Fruit fly (Drosophila melanogaster): ENCODE data around the gene SMC3.
A peak's percentile ranks its signal among the peaks of the same experiment; 100 is the strongest.

The SMC3 gene

DNA sequence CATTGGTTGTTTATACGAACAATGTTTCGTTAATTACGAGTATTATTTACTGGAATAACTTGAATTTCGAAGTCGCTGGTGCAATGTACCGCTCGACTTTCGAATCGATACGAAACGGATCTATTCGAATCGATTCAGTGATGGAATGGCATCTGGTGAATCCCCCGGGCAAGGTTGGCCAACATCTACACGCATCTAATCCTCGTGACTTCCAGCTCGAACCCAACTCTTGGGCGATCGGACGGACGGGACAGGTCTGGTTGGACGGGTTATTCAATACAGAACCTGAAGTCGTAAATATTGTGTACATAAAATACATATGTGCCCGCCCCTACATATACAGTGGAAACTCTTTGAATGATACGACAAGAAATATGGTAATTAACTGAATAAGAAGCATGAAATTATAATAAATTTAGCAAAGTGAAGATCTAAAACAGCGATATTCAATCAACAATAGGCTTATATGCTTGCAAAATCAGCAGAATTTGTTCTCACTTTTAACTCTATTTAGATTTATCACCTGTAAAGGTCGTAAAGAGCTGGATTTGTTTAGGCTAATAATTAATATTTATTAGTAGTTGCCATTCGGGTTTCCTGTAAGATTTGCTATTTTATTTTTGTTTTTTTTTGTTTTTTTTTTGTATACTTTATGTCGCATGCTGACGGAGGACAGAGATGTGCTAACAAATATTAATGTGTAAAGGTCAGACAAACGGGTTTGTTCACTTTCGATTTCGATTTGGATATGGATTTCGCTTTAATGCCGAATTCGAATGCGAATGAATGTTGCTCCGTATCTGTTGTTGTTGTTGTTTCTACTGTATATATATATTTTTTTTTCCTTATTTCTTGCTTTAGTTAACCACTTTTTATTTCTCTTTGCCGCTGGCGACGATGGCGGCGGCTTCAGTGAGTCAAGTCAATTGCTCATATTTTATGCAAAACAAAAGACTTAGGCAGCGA, 23.8 kb upstream of the SMC3 start:
- no peak for TF ChIP-seq ovo (GFP tag; optimal IDR thresholded peaks at IDR 0.05)
- TF ChIP-seq cnc (optimal IDR thresholded peaks at IDR 0.05), result no peak
- no peak for TF ChIP-seq CG7045 (GFP tag; optimal IDR thresholded peaks at IDR 0.05)
- TF ChIP-seq CG1620 (GFP tag; optimal IDR thresholded peaks at IDR 0.05), result no peak
- TF ChIP-seq CG14711 (tag; optimal IDR thresholded peaks at IDR 0.05), result no peak
- TF ChIP-seq Clk (GFP tag; optimal IDR thresholded peaks at IDR 0.05), result no peak
- TF ChIP-seq Crg-1 (GFP tag; optimal IDR thresholded peaks at IDR 0.05), result no peak
- no peak for TF ChIP-seq kay (GFP tag; ENCODE audit: borderline replicate concordance)
- TF ChIP-seq CG12768 (GFP tag; optimal IDR thresholded peaks at IDR 0.05), result no peak
- no peak for TF ChIP-seq pad (GFP tag; optimal IDR thresholded peaks at IDR 0.05)
- no peak for TF ChIP-seq Mnt (GFP tag; optimal IDR thresholded peaks at IDR 0.05)

DNA sequence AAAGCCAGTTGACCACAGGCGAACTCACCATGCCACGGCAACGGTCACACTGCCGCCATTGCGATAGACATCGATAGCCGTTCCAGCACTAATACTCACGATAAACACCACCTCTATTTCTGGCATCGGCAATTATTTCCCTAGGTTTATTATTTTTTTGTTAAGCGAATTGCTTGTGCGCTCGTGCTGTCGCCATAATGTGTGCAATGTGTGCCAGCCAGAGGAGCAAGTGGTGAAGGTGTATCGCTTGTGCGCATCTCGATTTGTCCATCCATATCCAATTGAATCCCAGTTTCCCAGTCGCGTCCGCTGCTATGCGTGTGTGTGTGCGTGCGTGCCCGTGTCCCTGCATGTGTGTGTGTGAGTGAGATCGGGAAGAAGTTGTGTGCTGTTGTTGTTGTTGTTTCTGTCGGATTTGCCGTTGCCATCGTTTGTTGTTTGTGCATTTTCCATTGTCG, 17.4 kb upstream of the SMC3 start, which contains the start of gene mbt:
mbt (plus strand) TSS at position 85 of the 458 bp plus-strand sequence.
- TF ChIP-seq CG5204 (GFP tag; optimal IDR thresholded peaks at IDR 0.05), result no peak
- no peak for TF ChIP-seq kay (GFP tag; ENCODE audit: borderline replicate concordance)
- TF ChIP-seq cic (GFP tag; optimal IDR thresholded peaks at IDR 0.05), result no peak
- TF ChIP-seq CG1620 (GFP tag; optimal IDR thresholded peaks at IDR 0.05), result peak; percentile 31
- peak; percentile 6 for TF ChIP-seq CG33017 (tag; optimal IDR thresholded peaks at IDR 0.05)
- peak; percentile 18 for TF ChIP-seq CG7101 (tag; optimal IDR thresholded peaks at IDR 0.05)
- peak; percentile 42 for TF ChIP-seq pad (GFP tag; optimal IDR thresholded peaks at IDR 0.05)
- peak; percentile 43 for TF ChIP-seq tj (GFP tag; optimal IDR thresholded peaks at IDR 0.05)
- TF ChIP-seq CG11617 (GFP tag; optimal IDR thresholded peaks at IDR 0.05), result peak; percentile 29
- TF ChIP-seq ovo (GFP tag; optimal IDR thresholded peaks at IDR 0.05), result no peak
- TF ChIP-seq Crg-1 (GFP tag; optimal IDR thresholded peaks at IDR 0.05), result peak; percentile 39
- peak; percentile 30 for TF ChIP-seq bab1 (GFP tag; optimal IDR thresholded peaks at IDR 0.05)
- TF ChIP-seq Mnt (GFP tag; optimal IDR thresholded peaks at IDR 0.05), result peak; percentile 51
- TF ChIP-seq CG14711 (tag; optimal IDR thresholded peaks at IDR 0.05), result no peak

DNA sequence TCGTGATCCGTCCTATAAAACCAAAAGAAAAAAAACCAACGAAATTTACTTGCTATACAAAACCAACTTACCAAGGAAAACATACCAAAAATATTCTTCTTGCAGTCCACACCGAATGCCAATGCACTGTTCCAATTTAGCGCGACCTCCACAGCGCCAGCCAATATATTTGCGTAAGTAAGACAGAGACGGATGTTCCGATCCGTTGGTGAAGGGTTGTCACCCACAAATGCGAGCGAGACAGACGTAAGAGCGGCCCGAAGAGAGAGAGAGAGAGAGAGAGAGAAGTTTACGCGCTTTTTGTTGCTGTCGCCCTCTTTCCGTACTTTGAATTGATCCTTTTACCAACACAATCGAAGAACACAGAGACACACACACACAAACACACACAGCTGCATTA, 14.6 kb upstream of the SMC3 start:
- TF ChIP-seq CG7101 (tag; optimal IDR thresholded peaks at IDR 0.05), result no peak
- TF ChIP-seq CG14711 (tag; optimal IDR thresholded peaks at IDR 0.05), result peak; percentile 71
- TF ChIP-seq cnc (optimal IDR thresholded peaks at IDR 0.05), result no peak

DNA sequence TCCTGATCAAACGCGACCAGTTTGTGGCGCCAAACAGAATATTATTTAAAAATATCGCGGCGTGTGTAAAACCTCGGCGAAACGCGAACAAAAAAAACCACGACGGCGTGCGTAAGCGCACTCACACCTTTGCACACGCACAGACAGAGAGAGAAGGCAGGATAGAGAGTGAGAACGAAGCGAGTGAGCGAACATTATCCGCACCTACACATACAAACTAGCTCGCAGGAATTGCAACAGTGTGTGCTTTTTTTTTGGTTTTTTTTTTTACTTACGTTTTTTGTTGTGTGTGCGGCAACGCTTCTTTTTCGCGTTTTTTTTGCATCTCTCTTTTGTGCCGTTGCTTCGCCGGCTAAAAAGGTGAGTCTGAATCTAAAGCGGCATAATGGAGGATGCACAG, 6.5 kb upstream of the SMC3 start:
- TF ChIP-seq CG7101 (tag; optimal IDR thresholded peaks at IDR 0.05) (no peak), Crg-1 (GFP tag; optimal IDR thresholded peaks at IDR 0.05) (no peak), pad (GFP tag; optimal IDR thresholded peaks at IDR 0.05) (no peak), ovo (GFP tag; optimal IDR thresholded peaks at IDR 0.05) (no peak), Mnt (GFP tag; optimal IDR thresholded peaks at IDR 0.05) (no peak), cnc (optimal IDR thresholded peaks at IDR 0.05) (no peak), CG12768 (GFP tag; optimal IDR thresholded peaks at IDR 0.05) (peak; percentile 45), CG7045 (GFP tag; optimal IDR thresholded peaks at IDR 0.05) (no peak), kay (GFP tag; ENCODE audit: borderline replicate concordance) (no peak), CG11617 (GFP tag; optimal IDR thresholded peaks at IDR 0.05) (no peak), toe (GFP tag; optimal IDR thresholded peaks at IDR 0.05) (no peak), cic (GFP tag; optimal IDR thresholded peaks at IDR 0.05) (peak; percentile 77), Hr96 (GFP tag; optimal IDR thresholded peaks at IDR 0.05) (no peak), bab1 (GFP tag; optimal IDR thresholded peaks at IDR 0.05) (no peak), CG33017 (tag; optimal IDR thresholded peaks at IDR 0.05) (no peak), tj (GFP tag; optimal IDR thresholded peaks at IDR 0.05) (peak; percentile 29), CG1620 (GFP tag; optimal IDR thresholded peaks at IDR 0.05) (no peak), Clk (GFP tag; optimal IDR thresholded peaks at IDR 0.05) (no peak), CG5204 (GFP tag; optimal IDR thresholded peaks at IDR 0.05) (no peak), CG14711 (tag; optimal IDR thresholded peaks at IDR 0.05) (no peak)

DNA sequence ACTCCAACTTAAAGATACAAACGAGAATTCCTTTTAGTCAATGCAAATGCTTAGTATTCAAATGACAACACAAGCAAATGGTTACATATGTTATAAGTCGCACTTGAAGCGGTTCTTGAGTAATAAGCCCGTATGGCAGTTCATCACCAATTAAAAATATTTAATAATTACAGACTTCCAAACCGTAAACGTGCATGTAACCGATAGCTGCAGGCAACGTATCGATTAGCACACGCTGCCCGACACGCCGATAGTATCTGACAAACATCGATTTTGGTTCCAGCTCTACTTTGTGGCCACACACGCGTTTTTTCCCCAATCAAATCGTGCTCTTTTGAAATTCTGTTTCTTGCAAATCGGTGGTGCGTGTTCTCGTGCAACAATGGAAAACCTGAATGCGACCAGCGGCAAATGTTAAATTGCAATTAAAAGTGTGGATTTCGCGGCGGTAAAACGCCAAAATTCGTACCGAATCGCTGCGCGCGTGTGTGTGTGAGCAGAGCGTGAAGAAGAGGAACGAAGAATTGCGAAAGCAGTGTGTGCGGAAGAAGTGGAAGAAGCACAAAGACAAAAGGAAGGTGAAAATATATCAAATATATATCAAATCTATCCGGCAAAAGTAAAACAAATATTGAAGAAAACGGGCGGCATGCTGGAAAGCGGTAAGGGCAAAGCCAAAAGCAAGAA, 5.9 kb upstream of the SMC3 start, which contains the start of the genes CG9784 and Nup153:
CG9784 (minus strand) TSS at position 238 of the 687 bp plus-strand sequence.
Nup153 (plus strand) TSS at position 264 of the 687 bp plus-strand sequence.
- TF ChIP-seq bab1 (GFP tag; optimal IDR thresholded peaks at IDR 0.05) (peak; percentile 45), CG7101 (tag; optimal IDR thresholded peaks at IDR 0.05) (peak; percentile 11), CG12768 (GFP tag; optimal IDR thresholded peaks at IDR 0.05) (no peak), CG7045 (GFP tag; optimal IDR thresholded peaks at IDR 0.05) (no peak), Clk (GFP tag; optimal IDR thresholded peaks at IDR 0.05) (no peak), CG11617 (GFP tag; optimal IDR thresholded peaks at IDR 0.05) (no peak), Hr96 (GFP tag; optimal IDR thresholded peaks at IDR 0.05) (no peak), toe (GFP tag; optimal IDR thresholded peaks at IDR 0.05) (no peak), Crg-1 (GFP tag; optimal IDR thresholded peaks at IDR 0.05) (no peak), Mnt (GFP tag; optimal IDR thresholded peaks at IDR 0.05) (peak; percentile 91), cic (GFP tag; optimal IDR thresholded peaks at IDR 0.05) (no peak), CG5204 (GFP tag; optimal IDR thresholded peaks at IDR 0.05) (no peak), ovo (GFP tag; optimal IDR thresholded peaks at IDR 0.05) (no peak), CG1620 (GFP tag; optimal IDR thresholded peaks at IDR 0.05) (peak; percentile 20), pad (GFP tag; optimal IDR thresholded peaks at IDR 0.05) (peak; percentile 20)
